Worm (Caenorhabditis elegans): Measurements from ENCODE around the gene F22H10.6.

The F22H10.6 gene

ce11 chrX:16689852-16690473, 1.2 kb downstream of the F22H10.6 start:
- no peak for TF ChIP-seq unc-62 (GFP tag; optimal IDR thresholded peaks at IDR 0.05)

ce11 chrX:16687945-16688344, 3.2 kb downstream of the F22H10.6 start, which contains the start of gene F22H10.11:
Gene F22H10.11, minus strand, starts transcription at chrX:16688045.
- TF ChIP-seq unc-62 (GFP tag; optimal IDR thresholded peaks at IDR 0.05) = no peak

ce11 chrX:16687377-16687776, 3.8 kb downstream of the F22H10.6 start:
- no peak for TF ChIP-seq unc-62 (GFP tag; optimal IDR thresholded peaks at IDR 0.05)

DNA sequence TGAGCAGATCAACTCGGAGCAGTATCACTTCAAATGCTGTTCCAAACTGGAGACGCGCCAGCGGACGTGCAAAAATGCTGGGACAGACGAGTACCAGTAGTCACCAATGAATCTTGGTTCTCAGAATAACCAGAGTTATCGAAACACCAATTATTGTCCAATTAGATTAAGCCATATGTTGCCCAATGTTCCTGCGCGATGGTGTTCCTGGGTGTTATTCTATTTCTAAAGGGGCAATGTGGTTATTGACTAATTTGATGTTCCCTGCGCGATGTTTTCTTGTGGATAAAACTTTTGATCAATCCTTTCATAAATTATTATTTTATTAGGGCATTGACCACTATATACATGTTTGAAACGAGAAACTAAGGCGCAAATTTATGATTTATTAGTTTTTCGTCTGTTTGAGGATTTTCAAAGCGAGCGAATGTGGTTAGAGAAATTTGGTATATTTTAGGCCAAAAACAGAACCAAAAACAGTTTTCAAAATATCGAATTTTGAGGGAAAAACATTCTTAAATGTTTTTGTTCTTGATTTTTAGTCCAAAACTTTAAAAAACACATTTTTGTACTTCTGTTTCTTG, 9.1 kb downstream of the F22H10.6 start:
- no peak for TF ChIP-seq unc-62 (GFP tag; optimal IDR thresholded peaks at IDR 0.05)

- no peak for TF ChIP-seq unc-62 (GFP tag; optimal IDR thresholded peaks at IDR 0.05)
Measured at ce11 chrX:16679117-16679590, 12.0 kb downstream of the F22H10.6 start, which contains the start of gene F22H10.2. Gene F22H10.2, plus strand, starts transcription at chrX:16679540.

- no peak for TF ChIP-seq unc-62 (GFP tag; optimal IDR thresholded peaks at IDR 0.05)
Measured at ce11 chrX:16678097-16678496, 13.0 kb downstream of the F22H10.6 start.

- TF ChIP-seq unc-62 (GFP tag; optimal IDR thresholded peaks at IDR 0.05) = no peak
Measured at ce11 chrX:16677672-16678071, 13.5 kb downstream of the F22H10.6 start, which contains the start of gene F22H10.3. Gene F22H10.3, minus strand, starts transcription at chrX:16677707.

DNA sequence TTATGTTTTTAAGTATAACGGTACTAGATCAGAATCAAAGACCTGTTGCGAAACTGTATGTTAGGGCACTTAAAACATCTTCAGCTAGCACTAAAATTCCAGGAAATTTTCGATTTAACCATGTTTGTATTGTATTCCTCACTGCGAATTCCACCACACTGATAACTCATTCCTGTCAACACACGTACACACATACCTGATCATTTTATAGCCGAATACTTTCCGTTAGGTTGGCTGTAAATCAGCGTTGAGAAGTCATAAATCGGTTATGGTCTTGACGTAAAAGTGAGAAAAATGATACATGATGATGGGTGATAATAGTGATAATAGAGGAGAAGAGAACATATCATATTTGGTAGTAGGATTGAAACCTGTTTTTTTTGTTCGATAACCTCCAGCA, 15.4 kb downstream of the F22H10.6 start:
- TF ChIP-seq unc-62 (GFP tag; optimal IDR thresholded peaks at IDR 0.05) = no peak

DNA sequence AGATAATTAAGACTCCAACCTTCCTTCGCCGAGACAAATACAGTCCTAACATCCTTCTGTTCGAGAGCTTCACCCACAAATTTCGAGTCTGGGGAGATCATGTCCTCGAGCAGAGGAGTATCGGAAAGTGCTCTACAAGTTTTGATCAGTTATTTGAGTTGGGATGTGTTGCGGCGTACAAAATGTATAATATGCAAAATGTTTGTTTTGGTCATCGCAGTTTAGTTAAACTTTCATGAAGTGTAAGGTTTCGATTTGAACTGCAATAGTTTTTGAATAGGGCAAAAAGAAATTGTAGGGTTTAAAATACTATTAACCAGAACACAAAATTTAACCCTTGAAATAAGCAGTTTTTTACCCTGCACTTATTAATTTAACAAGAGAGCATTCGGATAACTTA, 16.5 kb downstream of the F22H10.6 start, which contains the start of gene tag-343:
Gene tag-343 (minus strand): TSS at position 101 of the 400 bp plus-strand sequence.
- TF ChIP-seq unc-62 (GFP tag; optimal IDR thresholded peaks at IDR 0.05) = no peak

- TF ChIP-seq unc-62 (GFP tag; optimal IDR thresholded peaks at IDR 0.05) = no peak
Measured at ce11 chrX:16672661-16673060, 18.5 kb downstream of the F22H10.6 start.

DNA sequence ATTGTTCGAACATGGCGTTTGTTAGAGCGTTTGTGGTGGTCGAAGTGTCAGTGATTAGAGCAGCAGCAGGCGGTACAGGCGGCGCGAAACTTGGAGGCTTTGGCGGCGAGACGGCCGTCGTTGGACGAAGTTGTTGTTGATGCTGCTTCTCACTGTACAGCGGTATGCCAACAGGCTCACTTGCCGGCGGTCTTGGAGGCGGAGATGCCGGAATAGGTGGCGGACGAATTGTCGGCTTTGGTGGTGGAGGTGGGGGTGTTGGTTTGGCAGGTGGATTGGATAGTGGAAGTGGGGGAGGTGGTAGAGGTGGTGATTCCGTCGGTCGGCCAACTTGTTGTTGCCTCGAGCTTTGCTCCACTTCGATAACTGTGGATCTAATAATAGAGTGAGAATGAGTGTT, 19.9 kb downstream of the F22H10.6 start:
- no peak for TF ChIP-seq unc-62 (GFP tag; optimal IDR thresholded peaks at IDR 0.05)

ce11 chrX:16669106-16669505, 22.0 kb downstream of the F22H10.6 start:
- no peak for TF ChIP-seq unc-62 (GFP tag; optimal IDR thresholded peaks at IDR 0.05)

DNA sequence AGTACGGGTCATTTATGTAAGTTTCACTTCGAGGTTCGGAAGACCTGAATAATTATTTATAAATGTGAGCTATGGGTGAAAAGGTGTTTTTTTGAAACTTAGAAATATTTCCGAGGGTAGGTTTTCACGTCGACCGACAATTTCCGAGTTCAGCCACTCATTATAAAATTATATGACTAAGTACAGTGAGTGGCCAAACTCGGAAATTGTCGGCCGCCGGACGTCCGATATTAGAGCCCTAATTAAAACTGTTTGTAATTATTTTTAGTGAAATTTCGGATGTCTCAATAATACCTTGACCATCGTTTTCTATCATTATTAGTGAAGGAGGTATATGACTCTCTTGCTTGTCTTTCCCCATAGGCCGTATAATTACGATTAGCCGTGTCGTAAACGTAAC, 23.6 kb downstream of the F22H10.6 start:
- no peak for TF ChIP-seq unc-62 (GFP tag; optimal IDR thresholded peaks at IDR 0.05)

DNA sequence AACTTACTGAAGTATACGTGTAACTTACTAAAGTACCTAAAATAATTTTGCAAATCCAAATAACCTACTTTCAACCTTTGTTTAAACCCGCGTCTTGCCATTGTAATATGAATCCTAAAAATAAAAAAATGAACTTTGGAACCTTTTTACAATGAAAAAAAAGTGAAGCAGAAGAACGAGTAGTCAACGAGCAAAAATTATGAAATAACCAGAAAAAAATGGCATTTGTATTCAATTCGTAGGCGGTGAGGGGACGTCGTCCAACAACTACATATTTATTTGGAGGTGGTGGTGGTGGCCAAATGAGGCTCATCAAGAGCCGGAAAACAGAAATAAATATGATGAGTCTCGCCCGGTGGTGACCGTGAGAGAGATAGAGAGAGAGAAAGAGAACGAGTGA, 28.4 kb downstream of the F22H10.6 start, which contains the start of gene F43B10.1:
Gene F43B10.1 (minus strand): TSS at position 101 of the 400 bp plus-strand sequence.
- TF ChIP-seq unc-62 (GFP tag; optimal IDR thresholded peaks at IDR 0.05) = no peak

DNA sequence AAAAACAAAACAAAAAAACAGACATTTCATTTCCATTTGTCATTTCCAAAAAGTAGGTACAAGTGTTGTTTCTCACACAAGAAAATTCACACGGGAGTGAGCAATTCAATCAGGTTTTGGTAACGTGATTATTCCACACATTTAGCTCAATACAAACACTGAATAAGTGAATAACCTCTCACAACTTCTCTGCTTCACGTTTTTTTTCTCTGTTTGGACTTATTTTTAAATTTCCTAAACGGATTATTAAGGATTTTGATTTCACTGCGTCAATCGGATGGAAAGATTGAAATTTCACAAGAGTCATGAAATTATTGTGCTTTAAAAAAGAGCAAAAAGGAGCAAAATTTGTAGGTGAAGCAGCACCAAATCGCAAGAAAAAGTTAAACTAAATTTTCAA, 30.9 kb downstream of the F22H10.6 start:
- TF ChIP-seq unc-62 (GFP tag; optimal IDR thresholded peaks at IDR 0.05) = no peak

DNA sequence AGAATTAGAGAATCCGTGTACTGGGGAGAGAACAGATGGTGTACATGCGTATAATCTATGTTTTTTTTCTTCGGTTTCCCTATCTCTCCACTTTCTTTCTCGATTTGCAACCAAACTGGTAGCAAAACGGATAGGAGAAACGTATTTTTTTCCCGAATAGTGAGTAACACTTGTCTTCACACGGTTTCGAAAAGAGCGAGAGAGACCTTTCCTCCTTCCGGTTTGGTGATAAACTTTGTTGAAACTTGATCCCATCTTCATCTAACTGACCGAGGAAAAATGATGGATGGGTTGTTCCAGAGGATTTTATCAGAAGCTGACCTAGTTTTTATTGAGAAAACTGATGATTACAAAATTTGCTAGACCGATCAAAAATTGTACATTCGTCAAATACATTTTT, 32.8 kb downstream of the F22H10.6 start:
- TF ChIP-seq unc-62 (GFP tag; optimal IDR thresholded peaks at IDR 0.05) = no peak

ce11 chrX:16655283-16655682, 35.9 kb downstream of the F22H10.6 start:
- TF ChIP-seq unc-62 (GFP tag; optimal IDR thresholded peaks at IDR 0.05) = no peak

Measured in whole organism, dauer.